Worm (Caenorhabditis elegans) whole organism, L2 larva: ENCODE data around the gene mes-1.

Experiments
- C34F6.9 ChIP-seq: fragments of 150-350 bp; optimal IDR thresholded peaks from 2 replicates; lab custom pipeline; 2014; ENCODE audit warnings: missing biosample characterization, missing genetic modification characterization
- R02D3.7 ChIP-seq: fragments of 150-350 bp; optimal IDR thresholded peaks from 2 replicates; lab custom pipeline; 2014; ENCODE audit warnings: missing biosample characterization, missing genetic modification characterization
- Y55F3AM.14 ChIP-seq: fragments of 200-800 bp; sonication (Bioruptor generic); optimal IDR thresholded peaks from 2 replicates; lab custom pipeline; 2018; ENCODE audit warnings: mild to moderate bottlenecking, missing genetic modification characterization, missing compliant biosample characterization
- ZK546.5 ChIP-seq: sonication (generic microtip); optimal IDR thresholded peaks from 2 replicates; lab custom pipeline; 2017; ENCODE audit warnings: missing biosample characterization, missing genetic modification characterization
- alr-1 ChIP-seq: fragments of 150-350 bp; optimal IDR thresholded peaks from 2 replicates; lab custom pipeline; 2014; ENCODE audit warnings: missing biosample characterization, missing genetic modification characterization
- aly-2 ChIP-seq: fragments of 150-350 bp; optimal IDR thresholded peaks from 2 replicates; lab custom pipeline; 2014; ENCODE audit warnings: missing biosample characterization, missing genetic modification characterization
- ama-1 ChIP-seq: fragments of 150-350 bp; optimal IDR thresholded peaks from 2 replicates; lab custom pipeline; 2018; ENCODE audit warnings: inconsistent platforms
- blmp-1 ChIP-seq: sonication (generic microtip); optimal IDR thresholded peaks from 2 replicates; lab custom pipeline; 2017; ENCODE audit warnings: missing genetic modification characterization, mild to moderate bottlenecking, missing compliant biosample characterization, antibody characterized with exemption, moderate library complexity; ENCODE audit not compliant: insufficient read depth
- ceh-16 ChIP-seq: fragments of 150-350 bp; optimal IDR thresholded peaks from 2 replicates; lab custom pipeline; 2014; ENCODE audit warnings: missing biosample characterization, missing genetic modification characterization
- ceh-82 ChIP-seq: fragments of 150-350 bp; optimal IDR thresholded peaks from 2 replicates; lab custom pipeline; 2014; ENCODE audit warnings: missing biosample characterization, missing genetic modification characterization
- crh-2 ChIP-seq: sonication (generic microtip); optimal IDR thresholded peaks from 2 replicates; lab custom pipeline; 2017; ENCODE audit warnings: missing biosample characterization, missing genetic modification characterization
- elt-3 ChIP-seq: sonication (generic microtip); optimal IDR thresholded peaks from 2 replicates; lab custom pipeline; 2017; ENCODE audit warnings: missing biosample characterization, missing genetic modification characterization
- gmeb-1 ChIP-seq: fragments of 150-350 bp; optimal IDR thresholded peaks from 2 replicates; lab custom pipeline; 2014; ENCODE audit warnings: missing biosample characterization, missing genetic modification characterization
- lin-13 ChIP-seq: fragments of 150-350 bp; optimal IDR thresholded peaks from 2 replicates; lab custom pipeline; 2014; ENCODE audit warnings: missing biosample characterization, missing genetic modification reagents, missing genetic modification characterization
- lin-39 ChIP-seq: fragments of 150-350 bp; optimal IDR thresholded peaks from 2 replicates; lab custom pipeline; 2014; ENCODE audit warnings: missing biosample characterization, missing genetic modification reagents, missing genetic modification characterization
- lsy-2 ChIP-seq, 2 experiments: fragments of 150-350 bp in 1 of 2; sonication (generic microtip) in 1 of 2; optimal IDR thresholded peaks; 2 replicates each; lab custom pipeline; 2014 to 2017; ENCODE audit warnings: missing biosample characterization in 2 of 2, missing genetic modification characterization in 2 of 2
- mab-5 ChIP-seq: fragments of 150-350 bp; optimal IDR thresholded peaks from 2 replicates; lab custom pipeline; 2014; ENCODE audit warnings: missing biosample characterization, missing genetic modification characterization
- mbf-1 ChIP-seq: sonication (generic microtip); optimal IDR thresholded peaks from 2 replicates; lab custom pipeline; 2017; ENCODE audit warnings: missing biosample characterization, missing genetic modification characterization
- mdl-1 ChIP-seq, 2 experiments: fragments of 150-350 bp in 1 of 2; sonication (generic microtip) in 1 of 2; optimal IDR thresholded peaks; 2 replicates each; lab custom pipeline; 2017; ENCODE audit warnings: missing biosample characterization in 2 of 2, missing genetic modification characterization in 2 of 2
- nhr-11 ChIP-seq: fragments of 150-350 bp; optimal IDR thresholded peaks from 2 replicates; lab custom pipeline; 2014; ENCODE audit warnings: missing biosample characterization, missing genetic modification characterization
- nhr-129 ChIP-seq: fragments of 150-350 bp; optimal IDR thresholded peaks from 2 replicates; lab custom pipeline; 2014; ENCODE audit warnings: missing biosample characterization, missing genetic modification characterization
- nhr-21 ChIP-seq: fragments of 150-350 bp; optimal IDR thresholded peaks from 2 replicates; lab custom pipeline; 2014; ENCODE audit warnings: missing biosample characterization, missing genetic modification characterization
- nhr-23 ChIP-seq: fragments of 150-350 bp; optimal IDR thresholded peaks from 2 replicates; lab custom pipeline; 2014; ENCODE audit warnings: missing biosample characterization, missing genetic modification reagents, missing genetic modification characterization
- nhr-237 ChIP-seq: fragments of 150-350 bp; optimal IDR thresholded peaks from 2 replicates; lab custom pipeline; 2014; ENCODE audit warnings: missing biosample characterization, missing genetic modification characterization
- nhr-25 ChIP-seq: fragments of 150-350 bp; sonication (generic microtip); optimal IDR thresholded peaks from 3 replicates; lab custom pipeline; 2014; ENCODE audit warnings: missing biosample characterization, missing genetic modification characterization
- nhr-6 ChIP-seq: fragments of 150-350 bp; optimal IDR thresholded peaks from 2 replicates; lab custom pipeline; 2014; ENCODE audit warnings: missing biosample characterization, missing genetic modification characterization
- sem-4 ChIP-seq: fragments of 150-350 bp; optimal IDR thresholded peaks from 2 replicates; lab custom pipeline; 2014; ENCODE audit warnings: missing biosample characterization, missing genetic modification reagents, missing genetic modification characterization
- sma-3 ChIP-seq: sonication (generic microtip); optimal IDR thresholded peaks from 2 replicates; lab custom pipeline; 2016; ENCODE audit warnings: missing genetic modification reagents, missing genetic modification characterization, missing compliant biosample characterization
- snpc-4 ChIP-seq: fragments of 150-350 bp; optimal IDR thresholded peaks from 2 replicates; lab custom pipeline; 2014; ENCODE audit warnings: missing biosample characterization, missing genetic modification characterization
- unc-39 ChIP-seq: fragments of 150-350 bp; optimal IDR thresholded peaks from 2 replicates; lab custom pipeline; 2014; ENCODE audit warnings: missing biosample characterization, missing genetic modification characterization
- unc-62 ChIP-seq: fragments of 150-350 bp; optimal IDR thresholded peaks from 2 replicates; lab custom pipeline; 2014; ENCODE audit warnings: missing biosample characterization, missing genetic modification reagents, missing genetic modification characterization
- zag-1 ChIP-seq: fragments of 150-350 bp; optimal IDR thresholded peaks from 2 replicates; lab custom pipeline; 2014; ENCODE audit warnings: missing biosample characterization, missing genetic modification characterization
- ztf-1 ChIP-seq: fragments of 200-800 bp; sonication (Bioruptor generic); conservative IDR thresholded peaks from 2 replicates; pipeline ENCODE4 v1.3.6; 2022; ENCODE audit warnings: missing genetic modification characterization, missing compliant biosample characterization
- ztf-4 ChIP-seq: fragments of 150-350 bp; optimal IDR thresholded peaks from 2 replicates; lab custom pipeline; 2014; ENCODE audit warnings: missing biosample characterization, missing genetic modification characterization

The mes-1 gene

DNA sequence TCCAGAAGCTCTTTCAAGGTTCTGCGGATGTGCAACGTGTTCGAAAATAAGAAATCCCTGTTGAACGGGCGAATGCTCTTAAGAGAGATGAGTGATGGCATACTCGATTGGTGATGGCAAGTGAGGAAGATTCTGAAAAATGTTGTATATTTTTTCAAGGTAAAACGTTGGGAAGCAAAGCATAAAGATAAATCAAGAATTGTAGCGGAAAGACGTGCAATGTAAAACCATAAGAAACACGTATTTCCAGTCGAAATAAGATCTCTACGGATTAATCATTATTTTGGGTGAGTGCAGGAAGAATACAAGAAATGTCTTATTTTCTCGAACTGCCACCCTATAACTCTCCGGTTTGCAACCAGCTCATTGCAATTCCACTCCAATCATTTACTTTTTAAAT lies 12.0 kb downstream of the mes-1 start, which contains the start of gene dot-1.2:
dot-1.2 (minus strand) TSS at position 101 of the 400 bp plus-strand sequence.
- no peak for TF ChIP-seq ztf-4

ce11 chrX:11870393-11870792 lies 13.1 kb downstream of the mes-1 start:
- no peak for TF ChIP-seq elt-3
- TF ChIP-seq blmp-1 = no peak
- no peak for TF ChIP-seq ceh-16 (tag; lab: Kevin White, UChicago)
- TF ChIP-seq lin-13 (GFP tag; lab: Kevin White, UChicago) = no peak
- TF ChIP-seq alr-1 (tag; lab: Kevin White, UChicago) = no peak
- TF ChIP-seq nhr-129 (tag; lab: Kevin White, UChicago) = no peak
- TF ChIP-seq ztf-1 (GFP tag; lab: Robert Waterston, UW) = no peak
- TF ChIP-seq zag-1 (tag; lab: Kevin White, UChicago) = no peak
- TF ChIP-seq, all 48 proteins: peak for 0

ce11 chrX:11872210-11872609 lies 14.9 kb downstream of the mes-1 start:
- no peak for TF ChIP-seq unc-62
- no peak for TF ChIP-seq R02D3.7 (tag; lab: Kevin White, UChicago)
- TF ChIP-seq ceh-16 (tag; lab: Kevin White, UChicago) = no peak
- no peak for TF ChIP-seq Y55F3AM.14 (GFP tag; lab: Kevin White, UChicago)
- no peak for TF ChIP-seq C34F6.9
- TF ChIP-seq aly-2 = no peak
- no peak for TF ChIP-seq gmeb-1 (tag; lab: Kevin White, UChicago)
- TF ChIP-seq sem-4 = no peak
- TF ChIP-seq ceh-82 (tag; lab: Kevin White, UChicago) = no peak

DNA sequence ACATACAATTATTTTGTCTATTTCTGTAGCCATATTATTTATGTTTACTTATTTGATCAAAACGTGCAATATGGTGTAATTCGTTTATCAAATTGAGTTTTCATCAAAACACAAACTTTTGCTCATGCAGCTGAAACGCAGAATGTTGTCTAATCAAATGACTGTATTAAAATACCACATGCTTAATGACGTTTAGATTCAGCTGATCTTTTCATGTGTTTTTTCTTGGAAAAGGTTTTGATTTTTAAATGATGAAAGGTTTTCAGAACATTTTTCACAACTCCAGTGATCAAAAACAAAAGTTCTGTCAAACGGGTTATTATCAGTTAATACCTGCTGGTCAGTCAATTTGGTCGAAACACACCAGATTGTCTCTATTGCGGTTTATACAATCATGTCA lies 18.0 kb downstream of the mes-1 start, which contains the start of gene Y62H9A.1:
Y62H9A.1 (plus strand) TSS at position 282 of the 400 bp plus-strand sequence.
- TF ChIP-seq nhr-237 (tag; lab: Kevin White, UChicago) = no peak
- no peak for TF ChIP-seq nhr-11 (tag; lab: Kevin White, UChicago)
- no peak for TF ChIP-seq mab-5 (tag; lab: Kevin White, UChicago)

ce11 chrX:11878109-11878508 lies 20.8 kb downstream of the mes-1 start, which contains the start of gene Y62H9A.2:
Gene Y62H9A.2, minus strand, starts transcription at chrX:11878209.
- no peak for TF ChIP-seq unc-62
- TF ChIP-seq, all 48 proteins: peak for 0

DNA sequence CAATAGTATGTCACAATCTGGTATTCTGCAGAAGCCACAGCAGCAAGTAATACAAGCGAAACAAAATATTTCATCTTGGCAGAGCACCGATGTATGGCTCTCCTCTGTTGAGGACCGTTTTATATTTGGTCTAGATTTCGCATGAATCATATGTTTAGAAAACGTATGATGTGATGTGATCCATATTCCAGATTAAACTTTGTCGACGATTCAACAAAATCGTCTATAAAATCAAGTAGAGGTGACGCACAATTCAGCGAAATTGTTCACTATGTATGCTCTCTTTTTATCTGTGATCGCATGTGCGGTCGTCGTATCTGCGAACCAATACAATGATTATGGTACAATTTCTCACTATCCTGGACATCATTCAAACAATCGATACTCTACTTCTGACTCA lies 22.6 kb downstream of the mes-1 start, which contains the start of the genes Y62H9A.3 and Y62H9A.4:
Y62H9A.3 (minus strand) TSS at position 101 of the 400 bp plus-strand sequence.
Y62H9A.4 (plus strand) TSS at position 256 of the 400 bp plus-strand sequence.
- TF ChIP-seq sma-3 (GFP tag; lab: Kevin White, UChicago) (no peak), nhr-6 (tag; lab: Kevin White, UChicago) (no peak), lin-39 (tag; lab: Kevin White, UChicago) (no peak)

ce11 chrX:11882800-11883199 lies 25.5 kb downstream of the mes-1 start, which contains the start of the genes Y62H9A.5 and ule-5:
Gene Y62H9A.5, minus strand, starts transcription at chrX:11882900.
Gene ule-5, plus strand, starts transcription at chrX:11883127.
- TF ChIP-seq alr-1 (tag; lab: Kevin White, UChicago) (no peak), ceh-16 (tag; lab: Kevin White, UChicago) (no peak), blmp-1 (no peak), sem-4 (no peak), lin-39 (tag; lab: Kevin White, UChicago) (no peak)

- TF ChIP-seq elt-3 = no peak
- no peak for TF ChIP-seq mdl-1 (tag; optimal IDR thresholded peaks at IDR 0.05; lab: Kevin White, UChicago)
- no peak for TF ChIP-seq nhr-23 (tag; lab: Kevin White, UChicago)
- TF ChIP-seq ceh-16 (tag; lab: Kevin White, UChicago) = no peak
- no peak for TF ChIP-seq crh-2 (tag; lab: Kevin White, UChicago)
- no peak for TF ChIP-seq snpc-4
- TF ChIP-seq lin-39 (tag; lab: Kevin White, UChicago) = no peak
- TF ChIP-seq lin-13 (GFP tag; lab: Kevin White, UChicago) = no peak
- TF ChIP-seq zag-1 (tag; lab: Kevin White, UChicago) = no peak
- no peak for TF ChIP-seq aly-2
- TF ChIP-seq lsy-2 (tag; optimal IDR thresholded peaks at IDR 0.05; lab: Kevin White, UChicago) = no peak
- no peak for TF ChIP-seq sem-4
- TF ChIP-seq mbf-1 (tag; lab: Kevin White, UChicago) = no peak
- no peak for TF ChIP-seq ama-1 (lab: Kevin White, UChicago)
- TF ChIP-seq nhr-21 = no peak
- TF ChIP-seq unc-39 = no peak
- no peak for TF ChIP-seq ZK546.5 (tag; lab: Kevin White, UChicago)
- no peak for TF ChIP-seq nhr-6 (tag; lab: Kevin White, UChicago)
- TF ChIP-seq nhr-25 (tag; lab: Kevin White, UChicago) = no peak
- TF ChIP-seq, all 48 proteins: peak for 0
Measured at ce11 chrX:11885577-11885976, 28.3 kb downstream of the mes-1 start, which contains the start of gene Y62H9A.7. Gene Y62H9A.7, minus strand, starts transcription at chrX:11885677.
